ENCODE assay signal across 2 fruit fly cellular contexts in genomic region chr2L:15752096-15752495, dm6.
TF ChIP-seq lines count a peak whose summit lies in the region.

TSS of gene Mtr4 (plus strand) at chr2L:15752263.

- no peak for TF ChIP-seq CTCF in whole organism, embryonic (GFP tag; optimal IDR thresholded peaks at IDR 0.05; lab: Kevin White, UChicago)

TF ChIP-seq in whole organism, adult, 20 proteins besides CTCF, POLR2A, EP300 and RAD21:
- TF ChIP-seq ovo (GFP tag; optimal IDR thresholded peaks at IDR 0.05; lab: Kevin White, UChicago) (no peak), CG5204 (GFP tag; optimal IDR thresholded peaks at IDR 0.05; lab: Kevin White, UChicago) (no peak), Mnt (GFP tag; optimal IDR thresholded peaks at IDR 0.05; lab: Kevin White, UChicago) (peak; percentile 58), CG1620 (GFP tag; optimal IDR thresholded peaks at IDR 0.05; lab: Kevin White, UChicago) (no peak), pad (GFP tag; optimal IDR thresholded peaks at IDR 0.05; lab: Kevin White, UChicago) (peak; percentile 100), CG11617 (GFP tag; optimal IDR thresholded peaks at IDR 0.05; lab: Kevin White, UChicago) (no peak), CG33017 (tag; optimal IDR thresholded peaks at IDR 0.05; lab: Kevin White, UChicago) (no peak), CG7045 (GFP tag; optimal IDR thresholded peaks at IDR 0.05; lab: Kevin White, UChicago) (no peak), CG7101 (tag; optimal IDR thresholded peaks at IDR 0.05; lab: Kevin White, UChicago) (no peak), toe (GFP tag; optimal IDR thresholded peaks at IDR 0.05; lab: Kevin White, UChicago) (no peak)

TF ChIP-seq in whole organism, embryonic, 481 proteins besides CTCF, POLR2A, EP300 and RAD21 (continues in another document):
- TF ChIP-seq CG7963 (GFP tag; IDR thresholded peaks at IDR 0.05; lab: Robert Waterston, UW; ENCODE audit: partially characterized antibody) (peak; percentile 33; the same call in 1 of the 3 replicates), CG34224 (GFP tag; IDR thresholded peaks at IDR 0.05; lab: Robert Waterston, UW; ENCODE audit: partially characterized antibody) (peak; percentile 64), Med (GFP tag; lab: Kevin White, UChicago) (peak; percentile 43), HLH4C (GFP tag; IDR thresholded peaks at IDR 0.05; lab: Robert Waterston, UW; ENCODE audit: partially characterized antibody) (peak; percentile 71), Hmr (GFP tag; optimal IDR thresholded peaks at IDR 0.05; lab: Kevin White, UChicago) (no peak), ham (GFP tag; IDR thresholded peaks at IDR 0.05; lab: Robert Waterston, UW) (no peak), CG15011 (GFP tag; optimal IDR thresholded peaks at IDR 0.05; lab: Kevin White, UChicago) (no peak), pho (GFP tag; optimal IDR thresholded peaks at IDR 0.05; lab: Kevin White, UChicago) (no peak), CG17186 (GFP tag; optimal IDR thresholded peaks at IDR 0.05; lab: Kevin White, UChicago) (peak; percentile 2), Six4 (GFP tag; optimal IDR thresholded peaks at IDR 0.05; lab: Kevin White, UChicago) (no peak), Camta (GFP tag; optimal IDR thresholded peaks at IDR 0.05; lab: Kevin White, UChicago) (no peak), chif (GFP tag; optimal IDR thresholded peaks at IDR 0.05; lab: Kevin White, UChicago) (no peak), dpn (GFP tag; optimal IDR thresholded peaks at IDR 0.05; lab: Kevin White, UChicago) (no peak), Bgb (GFP tag; IDR thresholded peaks at IDR 0.05; lab: Robert Waterston, UW; ENCODE audit: partially characterized antibody) (peak; percentile 41; the same call in 1 of the 2 replicates), ken (GFP tag; IDR thresholded peaks at IDR 0.05; lab: Robert Waterston, UW) (no peak), CG17612 (GFP tag; IDR thresholded peaks at IDR 0.05; lab: Robert Waterston, UW) (no peak), MTF-1 (GFP tag; optimal IDR thresholded peaks at IDR 0.05; lab: Kevin White, UChicago; ENCODE audit: borderline replicate concordance) (no peak), BtbVII (GFP tag; optimal IDR thresholded peaks at IDR 0.05; lab: Kevin White, UChicago) (no peak), oc (tag; optimal IDR thresholded peaks at IDR 0.05; lab: Kevin White, UChicago) (no peak), nerfin-1 (tag; optimal IDR thresholded peaks at IDR 0.05; lab: Kevin White, UChicago) (no peak), CG3065 (GFP tag; optimal IDR thresholded peaks at IDR 0.05; lab: Kevin White, UChicago) (no peak), B-H1 (GFP tag; IDR thresholded peaks at IDR 0.05; lab: Robert Waterston, UW) (no peak), dm (GFP tag; optimal IDR thresholded peaks at IDR 0.05; lab: Kevin White, UChicago) (peak; percentile 76), CG6791 (GFP tag; IDR thresholded peaks at IDR 0.05; lab: Robert Waterston, UW; ENCODE audit: partially characterized antibody) (peak; percentile 44; the same call in 1 of the 3 replicates), Nf-YC (tag; optimal IDR thresholded peaks at IDR 0.05; lab: Kevin White, UChicago) (peak; percentile 18), HmgD (GFP tag; optimal IDR thresholded peaks at IDR 0.05; lab: Kevin White, UChicago) (no peak), Jarid2 (GFP tag; optimal IDR thresholded peaks at IDR 0.05; lab: Kevin White, UChicago) (no peak), CG7745 (tag; optimal IDR thresholded peaks at IDR 0.05; lab: Kevin White, UChicago) (no peak), CG17802 (tag; optimal IDR thresholded peaks at IDR 0.05; lab: Kevin White, UChicago) (no peak), CG11093 (GFP tag; IDR thresholded peaks at IDR 0.05; lab: Robert Waterston, UW) (no peak), CG4617 (GFP tag; optimal IDR thresholded peaks at IDR 0.05; lab: Kevin White, UChicago; ENCODE audit: borderline replicate concordance) (peak; percentile 18), Dll (GFP tag; IDR thresholded peaks at IDR 0.05; lab: Robert Waterston, UW; ENCODE audit: partially characterized antibody) (peak; percentile 62), Kr (GFP tag; optimal IDR thresholded peaks at IDR 0.05; lab: Kevin White, UChicago) (no peak), Ravus (GFP tag; IDR thresholded peaks at IDR 0.05; lab: Robert Waterston, UW) (no peak), CG30020 (tag; optimal IDR thresholded peaks at IDR 0.05; lab: Kevin White, UChicago) (peak; percentile 11), CG1529 (GFP tag; optimal IDR thresholded peaks at IDR 0.05; lab: Kevin White, UChicago) (no peak), wdn (GFP tag; IDR thresholded peaks at IDR 0.05; lab: Robert Waterston, UW) (no peak), Dref (GFP tag; IDR thresholded peaks at IDR 0.05; lab: Robert Waterston, UW) (peak; percentile 79), row (GFP tag; IDR thresholded peaks at IDR 0.05; lab: Robert Waterston, UW) (peak; percentile 80), MBD-R2 (GFP tag; IDR thresholded peaks at IDR 0.05; lab: Robert Waterston, UW) (peak; percentile 71), B-H2 (GFP tag; optimal IDR thresholded peaks at IDR 0.05; lab: Kevin White, UChicago) (no peak), Ets97D (GFP tag; optimal IDR thresholded peaks at IDR 0.05; lab: Kevin White, UChicago) (no peak), nerfin-2 (GFP tag; IDR thresholded peaks at IDR 0.05; lab: Robert Waterston, UW; ENCODE audit: partially characterized antibody) (peak; percentile 53; the same call in 1 of the 2 replicates), D19B (GFP tag; optimal IDR thresholded peaks at IDR 0.05; lab: Kevin White, UChicago) (no peak), CG6765 (GFP tag; optimal IDR thresholded peaks at IDR 0.05; lab: Kevin White, UChicago) (no peak), CG2116 (GFP tag; optimal IDR thresholded peaks at IDR 0.05; lab: Kevin White, UChicago) (peak; percentile 24), Bteb2 (GFP tag; optimal IDR thresholded peaks at IDR 0.05; lab: Kevin White, UChicago) (no peak), pzg (GFP tag; optimal IDR thresholded peaks at IDR 0.05; lab: Kevin White, UChicago) (peak; percentile 40), CG9876 (GFP tag; optimal IDR thresholded peaks at IDR 0.05; lab: Kevin White, UChicago) (no peak), p53 (GFP tag; optimal IDR thresholded peaks at IDR 0.05; lab: Kevin White, UChicago) (no peak), Spps (tag; optimal IDR thresholded peaks at IDR 0.05; lab: Kevin White, UChicago) (no peak), az2 (GFP tag; optimal IDR thresholded peaks at IDR 0.05; lab: Kevin White, UChicago) (no peak), gsb-n (tag; optimal IDR thresholded peaks at IDR 0.05; lab: Kevin White, UChicago) (no peak), CG17829 (tag; optimal IDR thresholded peaks at IDR 0.05; lab: Kevin White, UChicago) (peak; percentile 21), unc-4 (GFP tag; IDR thresholded peaks at IDR 0.05; lab: Robert Waterston, UW; ENCODE audit: partially characterized antibody) (0 out of 2 replicates have a peak, but pooled peaks have one; percentile 17), Doc3 (GFP tag; IDR thresholded peaks at IDR 0.05; lab: Robert Waterston, UW; ENCODE audit: partially characterized antibody) (0 out of 3 replicates have a peak, but pooled peaks have one; percentile 34), amos (GFP tag; IDR thresholded peaks at IDR 0.05; lab: Robert Waterston, UW; ENCODE audit: partially characterized antibody) (peak; percentile 24; the same call in 1 of the 2 replicates), E2f2 (GFP tag; IDR thresholded peaks at IDR 0.05; lab: Robert Waterston, UW) (peak; percentile 61; the same call in 1 of the 2 replicates), CG14710 (tag; optimal IDR thresholded peaks at IDR 0.05; lab: Kevin White, UChicago) (peak; percentile 28), cg (GFP tag; optimal IDR thresholded peaks at IDR 0.05; lab: Kevin White, UChicago) (no peak), crp (GFP tag; optimal IDR thresholded peaks at IDR 0.05; lab: Kevin White, UChicago) (peak in 1 of 2 experiments; percentile 42), CG10565 (GFP tag; optimal IDR thresholded peaks at IDR 0.05; lab: Kevin White, UChicago) (no peak), psq (GFP tag; optimal IDR thresholded peaks at IDR 0.05; lab: Kevin White, UChicago) (no peak), CG2129 (GFP tag; IDR thresholded peaks at IDR 0.05; lab: Robert Waterston, UW; ENCODE audit: partially characterized antibody) (no peak), CG4854 (GFP tag; optimal IDR thresholded peaks at IDR 0.05; lab: Kevin White, UChicago) (no peak), chm (GFP tag; IDR thresholded peaks at IDR 0.05; lab: Robert Waterston, UW) (no peak), YL-1 (GFP tag; optimal IDR thresholded peaks at IDR 0.05; lab: Kevin White, UChicago) (peak; percentile 42), E2f1 (GFP tag; IDR thresholded peaks at IDR 0.05; lab: Robert Waterston, UW) (no peak), CG1603 (tag; optimal IDR thresholded peaks at IDR 0.05; lab: Kevin White, UChicago) (no peak), Drgx (GFP tag; IDR thresholded peaks at IDR 0.05; lab: Robert Waterston, UW) (no peak), bbx (GFP tag; IDR thresholded peaks at IDR 0.05; lab: Robert Waterston, UW; ENCODE audit: partially characterized antibody) (peak; percentile 67), Scr (GFP tag; IDR thresholded peaks at IDR 0.05; lab: Robert Waterston, UW; ENCODE audit: partially characterized antibody) (peak; percentile 48), Dek (tag; optimal IDR thresholded peaks at IDR 0.05; lab: Kevin White, UChicago) (no peak), CG11456 (GFP tag; IDR thresholded peaks at IDR 0.05; lab: Robert Waterston, UW) (no peak), CG18262 (tag; optimal IDR thresholded peaks at IDR 0.05; lab: Kevin White, UChicago) (no peak), gfzf (GFP tag; optimal IDR thresholded peaks at IDR 0.05; lab: Kevin White, UChicago) (no peak), sens (GFP tag; lab: Kevin White, UChicago) (peak; percentile 33), salm (tag; optimal IDR thresholded peaks at IDR 0.05; lab: Kevin White, UChicago) (no peak), Sry-β (GFP tag; optimal IDR thresholded peaks at IDR 0.05; lab: Kevin White, UChicago) (peak; percentile 94), Xbp1 (GFP tag; optimal IDR thresholded peaks at IDR 0.05; lab: Kevin White, UChicago) (no peak), CG13287 (GFP tag; IDR thresholded peaks at IDR 0.05; lab: Robert Waterston, UW; ENCODE audit: partially characterized antibody) (peak; percentile 60)
